Worm (Caenorhabditis elegans) whole organism, mixed stage, embryonic: ENCODE measurements around the gene egl-8.

Experiments used
- bed-3 ChIP-seq: fragments of 200-800 bp; sonication (Bioruptor generic); optimal IDR thresholded peaks from 3 replicates; lab custom pipeline; 2018; ENCODE audit warnings: mild to moderate bottlenecking, missing genetic modification characterization, moderate library complexity, missing compliant biosample characterization
- ces-1 ChIP-seq: fragments of 150-350 bp; optimal IDR thresholded peaks from 2 replicates; lab custom pipeline; 2014; ENCODE audit warnings: missing biosample characterization, missing genetic modification reagents, missing genetic modification characterization
- elt-1 ChIP-seq: sonication (generic microtip); optimal IDR thresholded peaks from 2 replicates; lab custom pipeline; 2017; ENCODE audit warnings: missing genetic modification characterization, mild to moderate bottlenecking, missing compliant biosample characterization, antibody characterized with exemption, moderate library complexity, borderline replicate concordance; ENCODE audit not compliant: insufficient read depth
- flh-1 ChIP-seq: fragments of 200-800 bp; sonication (Bioruptor generic); optimal IDR thresholded peaks from 2 replicates; lab custom pipeline; 2018; ENCODE audit warnings: mild to moderate bottlenecking, missing genetic modification characterization, moderate library complexity, missing compliant biosample characterization
- mep-1 ChIP-seq: fragments of 150-350 bp; optimal IDR thresholded peaks from 2 replicates; lab custom pipeline; 2017; ENCODE audit warnings: missing biosample characterization, missing genetic modification reagents, missing genetic modification characterization, inconsistent platforms
- mls-2 ChIP-seq: sonication (generic microtip); optimal IDR thresholded peaks from 2 replicates; lab custom pipeline; 2016; ENCODE audit warnings: mild to moderate bottlenecking, missing genetic modification characterization, moderate library complexity, missing compliant biosample characterization
- nhr-2 ChIP-seq: fragments of 150-350 bp; optimal IDR thresholded peaks from 2 replicates; lab custom pipeline; 2014; ENCODE audit warnings: missing biosample characterization, missing genetic modification characterization
- nhr-237 ChIP-seq: fragments of 150-350 bp; optimal IDR thresholded peaks from 2 replicates; lab custom pipeline; 2014; ENCODE audit warnings: missing biosample characterization, missing genetic modification characterization
- nhr-28 ChIP-seq: fragments of 150-350 bp; optimal IDR thresholded peaks from 2 replicates; lab custom pipeline; 2014; ENCODE audit warnings: missing biosample characterization, missing genetic modification characterization
- nhr-76 ChIP-seq: sonication (generic microtip); optimal IDR thresholded peaks from 2 replicates; lab custom pipeline; 2017; ENCODE audit warnings: missing biosample characterization, missing genetic modification characterization
- pha-4 ChIP-seq: fragments of 150-350 bp; optimal IDR thresholded peaks from 2 replicates; lab custom pipeline; 2018; ENCODE audit warnings: missing biosample characterization, missing genetic modification reagents, missing genetic modification characterization
- snpc-4 ChIP-seq: fragments of 150-350 bp; optimal IDR thresholded peaks from 2 replicates; lab custom pipeline; 2014; ENCODE audit warnings: missing biosample characterization, missing genetic modification characterization
- unc-62 ChIP-seq: fragments of 150-350 bp; optimal IDR thresholded peaks from 2 replicates; lab custom pipeline; 2014; ENCODE audit warnings: missing biosample characterization, missing genetic modification reagents, missing genetic modification characterization
- ztf-11 ChIP-seq: fragments of 150-350 bp; optimal IDR thresholded peaks from 2 replicates; lab custom pipeline; 2014; ENCODE audit warnings: missing biosample characterization, missing genetic modification characterization

DNA sequence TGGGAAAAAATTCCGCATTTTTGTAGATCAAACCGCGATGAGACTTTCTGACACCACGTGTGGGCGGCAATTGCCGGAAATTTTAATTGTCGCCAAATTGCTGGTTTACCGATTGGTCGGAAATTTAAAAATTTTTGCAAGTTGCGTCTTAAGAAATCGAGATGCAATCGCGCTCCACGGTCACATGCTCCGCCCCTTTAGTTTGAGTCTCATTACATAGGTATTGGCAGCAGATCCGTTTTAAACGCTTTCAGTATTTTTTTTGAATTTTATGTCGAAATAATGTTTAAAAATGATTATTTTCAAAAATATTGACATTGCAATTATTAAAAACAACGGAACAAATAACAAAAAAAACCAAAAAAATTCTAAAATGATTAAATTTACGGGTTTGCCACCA, 8.9 kb upstream of the egl-8 start:
- TF ChIP-seq unc-62 (GFP tag; lab: Kevin White, UChicago) (no peak), elt-1 (tag; lab: Kevin White, UChicago) (no peak), nhr-28 (no peak), mep-1 (tag; lab: Kevin White, UChicago) (no peak), ces-1 (GFP tag; lab: Kevin White, UChicago) (no peak), mls-2 (no peak), ztf-11 (tag; lab: Kevin White, UChicago) (no peak), nhr-76 (tag; lab: Kevin White, UChicago) (no peak), nhr-237 (tag; lab: Kevin White, UChicago) (no peak), pha-4 (no peak), nhr-2 (tag; lab: Kevin White, UChicago) (no peak), snpc-4 (tag; lab: Kevin White, UChicago) (no peak), flh-1 (GFP tag; lab: Kevin White, UChicago) (no peak), bed-3 (GFP tag; lab: Kevin White, UChicago) (no peak)
